Fruit fly (Drosophila melanogaster) whole organism, embryonic: ENCODE measurements around the gene VhaSFD.
A peak's percentile ranks its signal among the peaks of the same experiment; 100 is the strongest.

ENCODE experiments used
- CG11398 ChIP-seq: fragments of 200-800 bp; sonication (Bioruptor generic); optimal IDR thresholded peaks from 2 replicates; lab custom pipeline; 2016; ENCODE audit warnings: missing biosample characterization, missing genetic modification characterization
- CG12104 ChIP-seq: fragments of 200-800 bp; sonication (Bioruptor generic); optimal IDR thresholded peaks from 3 replicates; lab custom pipeline; 2016; ENCODE audit warnings: missing biosample characterization, missing genetic modification characterization
- CG13287 ChIP-seq: fragments of 200-800 bp; sonication (Bioruptor generic); IDR thresholded peaks from 2 replicates; pipeline ENCODE4 v1.3.6; 2022; ENCODE audit warnings: missing biosample characterization, missing genetic modification characterization; ENCODE audit not compliant: partially characterized antibody
- CG13894 ChIP-seq: fragments of 200-800 bp; sonication (Bioruptor generic); optimal IDR thresholded peaks from 3 replicates; lab custom pipeline; 2018; ENCODE audit warnings: missing biosample characterization, mild to moderate bottlenecking, missing genetic modification characterization, moderate library complexity
- CG14441 ChIP-seq: fragments of 200-800 bp; sonication (Bioruptor generic); IDR thresholded peaks from 2 replicates; pipeline ENCODE4 v1.3.6; 2022; ENCODE audit warnings: missing biosample characterization, missing genetic modification characterization
- CG14965 ChIP-seq: fragments of 200-800 bp; sonication (Bioruptor generic); optimal IDR thresholded peaks from 2 replicates; lab custom pipeline; 2016; ENCODE audit warnings: missing biosample characterization, missing genetic modification characterization, borderline replicate concordance
- CG16813 ChIP-seq: fragments of 200-800 bp; sonication (Bioruptor generic); IDR thresholded peaks from 3 replicates; pipeline ENCODE4 v1.3.6; 2022; ENCODE audit warnings: missing biosample characterization, missing genetic modification characterization; ENCODE audit not compliant: partially characterized antibody
- CG17359 ChIP-seq: fragments of 200-800 bp; sonication (Bioruptor generic); optimal IDR thresholded peaks from 3 replicates; lab custom pipeline; 2018; ENCODE audit warnings: missing biosample characterization, mild to moderate bottlenecking, missing genetic modification characterization, moderate library complexity
- CG17568 ChIP-seq: fragments of 200-800 bp; sonication (Bioruptor generic); optimal IDR thresholded peaks from 2 replicates; lab custom pipeline; 2018; ENCODE audit warnings: missing biosample characterization, mild to moderate bottlenecking, missing genetic modification characterization, moderate library complexity
- CG2199 ChIP-seq: fragments of 200-800 bp; sonication (Bioruptor generic); IDR thresholded peaks from 3 replicates; pipeline ENCODE4 v1.3.6; 2022; ENCODE audit warnings: missing biosample characterization, missing genetic modification characterization
- CG2678 ChIP-seq: fragments of 200-800 bp; sonication (Bioruptor generic); optimal IDR thresholded peaks from 3 replicates; lab custom pipeline; 2019; ENCODE audit warnings: missing biosample characterization, mild to moderate bottlenecking, missing genetic modification characterization, moderate library complexity
- CG30431 ChIP-seq: fragments of 200-800 bp; sonication (Bioruptor generic); optimal IDR thresholded peaks from 2 replicates; lab custom pipeline; 2017; ENCODE audit warnings: missing biosample characterization, missing genetic modification characterization
- CG32772 ChIP-seq: fragments of 200-800 bp; sonication (Bioruptor generic); IDR thresholded peaks from 2 replicates; pipeline ENCODE4 v1.3.6; 2022; ENCODE audit warnings: missing biosample characterization, missing genetic modification characterization
- CG33557 ChIP-seq: fragments of 200-800 bp; sonication (Bioruptor generic); optimal IDR thresholded peaks from 2 replicates; lab custom pipeline; 2019; ENCODE audit warnings: missing biosample characterization, mild to moderate bottlenecking, missing genetic modification characterization, moderate library complexity
- CG4730 ChIP-seq: fragments of 200-800 bp; sonication (Bioruptor generic); IDR thresholded peaks from 2 replicates; pipeline ENCODE4 v1.3.6; 2022; ENCODE audit warnings: missing biosample characterization, missing genetic modification characterization
- CG6683 ChIP-seq: fragments of 200-800 bp; sonication (Bioruptor generic); optimal IDR thresholded peaks from 2 replicates; lab custom pipeline; 2017; ENCODE audit warnings: missing biosample characterization, mild to moderate bottlenecking, missing genetic modification characterization, missing genetic modification reagents
- CG7987 ChIP-seq: fragments of 200-800 bp; sonication (Bioruptor generic); optimal IDR thresholded peaks from 2 replicates; lab custom pipeline; 2018; ENCODE audit warnings: missing biosample characterization, mild to moderate bottlenecking, missing genetic modification characterization, moderate library complexity
- CG8089 ChIP-seq: fragments of 200-800 bp; sonication (Bioruptor generic); optimal IDR thresholded peaks from 3 replicates; lab custom pipeline; 2016; ENCODE audit warnings: missing biosample characterization, missing genetic modification characterization
- CG8478 ChIP-seq: fragments of >200 bp; optimal IDR thresholded peaks from 2 replicates; lab custom pipeline; 2018
- Camta ChIP-seq: fragments of 200-800 bp; sonication (Bioruptor generic); optimal IDR thresholded peaks from 2 replicates; lab custom pipeline; 2016; ENCODE audit warnings: missing biosample characterization, missing genetic modification characterization
- CkIIα-i1 ChIP-seq: fragments of 200-800 bp; sonication (Bioruptor generic); IDR thresholded peaks from 2 replicates; pipeline ENCODE4 v1.3.6; 2022; ENCODE audit warnings: missing biosample characterization, missing genetic modification characterization
- D19A ChIP-seq: fragments of 200-800 bp; optimal IDR thresholded peaks from 3 replicates; lab custom pipeline; 2019; ENCODE audit warnings: missing biosample characterization, mild to moderate bottlenecking, missing genetic modification characterization, moderate library complexity
- Dip3 ChIP-seq: fragments of 200-800 bp; sonication (Bioruptor generic); optimal IDR thresholded peaks from 3 replicates; lab custom pipeline; 2016; ENCODE audit warnings: missing biosample characterization, missing genetic modification characterization
- E2f2 ChIP-seq: fragments of 200-800 bp; sonication (Bioruptor generic); IDR thresholded peaks from 2 replicates; pipeline ENCODE4 v1.3.6; 2022; ENCODE audit warnings: missing biosample characterization, missing genetic modification characterization
- GATAe ChIP-seq: fragments of 200-800 bp; sonication (Bioruptor generic); conservative IDR thresholded peaks from 2 replicates; pipeline ENCODE4 v1.3.6; 2022; ENCODE audit warnings: missing biosample characterization, missing genetic modification characterization
- Kr ChIP-seq: fragments of 200-800 bp; sonication (Bioruptor generic); optimal IDR thresholded peaks from 2 replicates; lab custom pipeline; 2017; ENCODE audit warnings: missing biosample characterization, mild to moderate bottlenecking, missing genetic modification characterization
- Lhr ChIP-seq: fragments of 200-800 bp; sonication (Bioruptor generic); optimal IDR thresholded peaks from 3 replicates; lab custom pipeline; 2017; ENCODE audit warnings: mild to moderate bottlenecking, missing biosample characterization, missing genetic modification reagents, missing genetic modification characterization
- Lpt ChIP-seq: fragments of >200 bp; optimal IDR thresholded peaks from 2 replicates; lab custom pipeline; 2018; ENCODE audit warnings: missing biosample characterization, missing genetic modification characterization
- NC2α ChIP-seq: fragments of 200-800 bp; sonication (Bioruptor generic); optimal IDR thresholded peaks from 2 replicates; lab custom pipeline; 2016; ENCODE audit warnings: missing biosample characterization, missing genetic modification characterization
- Nf-YB ChIP-seq: fragments of 200-800 bp; sonication (Bioruptor generic); optimal IDR thresholded peaks from 3 replicates; lab custom pipeline; 2019; ENCODE audit warnings: missing biosample characterization, mild to moderate bottlenecking, missing genetic modification characterization, moderate library complexity
- Opbp ChIP-seq: fragments of 200-800 bp; sonication (Bioruptor generic); IDR thresholded peaks from 3 replicates; pipeline ENCODE4 v1.3.6; 2022; ENCODE audit warnings: missing biosample characterization, missing genetic modification characterization; ENCODE audit not compliant: partially characterized antibody
- Ptx1 ChIP-seq: fragments of 200-800 bp; sonication (Bioruptor generic); IDR thresholded peaks from 2 replicates; pipeline ENCODE4 v1.3.6; 2022; ENCODE audit warnings: missing biosample characterization, missing genetic modification characterization
- Six4 ChIP-seq: fragments of 200-800 bp; sonication (Bioruptor generic); optimal IDR thresholded peaks from 2 replicates; lab custom pipeline; 2016; ENCODE audit warnings: missing biosample characterization, missing genetic modification characterization
- cg ChIP-seq: fragments of 200-800 bp; sonication (Bioruptor generic); optimal IDR thresholded peaks from 3 replicates; lab custom pipeline; 2019; ENCODE audit warnings: missing biosample characterization, mild to moderate bottlenecking, missing genetic modification characterization, moderate library complexity
- croc ChIP-seq: fragments of 200-800 bp; sonication (Bioruptor generic); conservative IDR thresholded peaks from 3 replicates; pipeline ENCODE4 v1.3.6; 2022; ENCODE audit warnings: missing biosample characterization, missing genetic modification characterization
- gce ChIP-seq: fragments of 200-800 bp; sonication (Bioruptor generic); IDR thresholded peaks from 3 replicates; pipeline ENCODE4 v1.3.6; 2022; ENCODE audit warnings: missing biosample characterization, missing genetic modification characterization
- gem ChIP-seq: fragments of 200-800 bp; sonication (Bioruptor generic); optimal IDR thresholded peaks from 2 replicates; lab custom pipeline; 2019; ENCODE audit warnings: missing biosample characterization, mild to moderate bottlenecking, missing genetic modification characterization, moderate library complexity
- gfzf ChIP-seq: fragments of 200-800 bp; sonication (Bioruptor generic); optimal IDR thresholded peaks from 2 replicates; lab custom pipeline; 2016; ENCODE audit warnings: missing biosample characterization, mild to moderate bottlenecking, missing genetic modification characterization, moderate library complexity
- jigr1 ChIP-seq: fragments of 200-800 bp; sonication (Bioruptor generic); IDR thresholded peaks from 3 replicates; pipeline ENCODE4 v1.3.6; 2022; ENCODE audit warnings: missing biosample characterization, missing genetic modification characterization
- nerfin-2 ChIP-seq: fragments of 200-800 bp; sonication (Bioruptor generic); IDR thresholded peaks from 2 replicates; pipeline ENCODE4 v1.3.6; 2022; ENCODE audit warnings: missing biosample characterization, missing genetic modification characterization; ENCODE audit not compliant: partially characterized antibody
- odd ChIP-seq: fragments of 200-800 bp; sonication (Bioruptor generic); optimal IDR thresholded peaks from 2 replicates; lab custom pipeline; 2017; ENCODE audit warnings: missing biosample characterization, mild to moderate bottlenecking, missing genetic modification characterization
- phol ChIP-seq: fragments of 200-800 bp; sonication (Bioruptor generic); optimal IDR thresholded peaks from 3 replicates; lab custom pipeline; 2018; ENCODE audit warnings: missing biosample characterization, mild to moderate bottlenecking, missing genetic modification characterization, moderate library complexity
- pros ChIP-seq: fragments of 200-800 bp; sonication (Bioruptor generic); optimal IDR thresholded peaks from 3 replicates; lab custom pipeline; 2019; ENCODE audit warnings: missing biosample characterization, mild to moderate bottlenecking, missing genetic modification characterization, moderate library complexity
- shn ChIP-seq: fragments of 200-800 bp; sonication (Bioruptor generic); optimal IDR thresholded peaks from 3 replicates; lab custom pipeline; 2016; ENCODE audit warnings: missing biosample characterization, missing genetic modification characterization
- sima ChIP-seq: fragments of 200-800 bp; sonication (Bioruptor generic); optimal IDR thresholded peaks from 2 replicates; lab custom pipeline; 2016; ENCODE audit warnings: missing biosample characterization, missing genetic modification characterization
- ssp ChIP-seq: fragments of 200-800 bp; sonication (Bioruptor generic); IDR thresholded peaks from 2 replicates; pipeline ENCODE4 v1.3.6; 2022; ENCODE audit warnings: missing biosample characterization, missing genetic modification characterization
- tna ChIP-seq: fragments of 200-800 bp; sonication (Bioruptor generic); IDR thresholded peaks from 2 replicates; pipeline ENCODE4 v1.3.6; 2022; ENCODE audit warnings: missing biosample characterization, missing genetic modification characterization; ENCODE audit not compliant: partially characterized antibody
- vvl ChIP-seq: fragments of 200-800 bp; sonication (Bioruptor generic); IDR thresholded peaks from 2 replicates; pipeline ENCODE4 v1.3.6; 2022; ENCODE audit warnings: missing biosample characterization, missing genetic modification characterization
- z ChIP-seq: fragments of 200-800 bp; sonication (Bioruptor generic); IDR thresholded peaks from 3 replicates; pipeline ENCODE4 v1.3.6; 2022; ENCODE audit warnings: missing biosample characterization, missing genetic modification characterization

The VhaSFD gene

DNA sequence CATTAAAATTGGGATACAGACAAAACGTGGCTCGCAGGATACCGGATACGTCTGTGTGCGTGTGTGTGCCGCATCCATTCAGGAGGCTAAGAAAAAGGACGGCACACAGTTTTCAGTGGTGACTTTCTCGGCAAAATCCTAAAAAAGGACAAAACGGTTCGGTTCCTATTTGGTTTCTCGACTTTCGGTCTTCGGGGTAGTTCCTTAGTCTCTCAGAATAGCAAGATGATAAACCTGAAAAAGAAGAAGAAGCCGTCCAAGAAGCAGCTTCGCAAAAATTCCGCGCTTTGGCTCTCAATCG, 42.1 kb downstream of the VhaSFD start:
- TF ChIP-seq CG2199 (0 out of 3 replicates have a peak, but pooled peaks have one; percentile 1), Lhr (GFP tag; lab: Kevin White, UChicago) (no peak), CG16813 (GFP tag; lab: Robert Waterston, UW) (no peak), vvl (no peak), Opbp (GFP tag; lab: Robert Waterston, UW) (0 out of 3 replicates have a peak, but pooled peaks have one; percentile 23), CG33557 (no peak), gfzf (GFP tag; lab: Kevin White, UChicago) (peak; percentile 27), pros (GFP tag; lab: Kevin White, UChicago) (peak; percentile 52), CG14965 (GFP tag; lab: Kevin White, UChicago) (no peak), CG13894 (peak; percentile 80), Ptx1 (no peak), cg (peak; percentile 34), Camta (GFP tag; lab: Kevin White, UChicago) (no peak), nerfin-2 (GFP tag; lab: Robert Waterston, UW) (no peak)
- TF ChIP-seq, all 482 proteins: peak for 6

- TF ChIP-seq CG17359, result peak; percentile 33
- no peak for TF ChIP-seq CG14441 (GFP tag; lab: Robert Waterston, UW)
- peak; percentile 60 for TF ChIP-seq Nf-YB
- TF ChIP-seq Kr (GFP tag; lab: Kevin White, UChicago), result no peak
- no peak for TF ChIP-seq CG8478
- TF ChIP-seq GATAe (GFP tag; lab: Robert Waterston, UW), result no peak
- TF ChIP-seq shn (GFP tag; lab: Kevin White, UChicago), result no peak
- TF ChIP-seq CG4730 (GFP tag; lab: Robert Waterston, UW), result no peak
- 0 out of 3 replicates have a peak, but pooled peaks have one; percentile 16 for TF ChIP-seq croc (GFP tag; lab: Robert Waterston, UW)
- no peak for TF ChIP-seq jigr1 (GFP tag; lab: Robert Waterston, UW)
- TF ChIP-seq sima (GFP tag; lab: Kevin White, UChicago), result no peak
- TF ChIP-seq CG8089 (GFP tag; lab: Kevin White, UChicago), result no peak
- no peak for TF ChIP-seq CG30431
- no peak for TF ChIP-seq CG11398 (GFP tag; lab: Kevin White, UChicago)
- no peak; the same call in 1 of the 2 replicates for TF ChIP-seq ssp
- TF ChIP-seq D19A (tag; lab: Kevin White, UChicago), result peak; percentile 63
- TF ChIP-seq Six4 (GFP tag; lab: Kevin White, UChicago), result peak; percentile 33
- no peak; the same call in 1 of the 2 replicates for TF ChIP-seq CG13287 (GFP tag; lab: Robert Waterston, UW)
- TF ChIP-seq Lpt (GFP tag; lab: Kevin White, UChicago), result no peak
- TF ChIP-seq CG32772, result 0 out of 2 replicates have a peak, but pooled peaks have one; percentile 4
- TF ChIP-seq gce (GFP tag; lab: Robert Waterston, UW), result no peak
- TF ChIP-seq NC2α (GFP tag; lab: Kevin White, UChicago), result no peak
- peak; percentile 12 for TF ChIP-seq CG12104 (GFP tag; lab: Kevin White, UChicago)
- peak; percentile 57 for TF ChIP-seq odd
- TF ChIP-seq gem (tag; lab: Kevin White, UChicago), result peak; percentile 87
- peak; percentile 89 for TF ChIP-seq CG2678 (tag; lab: Kevin White, UChicago)
- TF ChIP-seq CG2199, result peak; percentile 66; the same call in 2 of the 3 replicates
- TF ChIP-seq z, result no peak
- no peak for TF ChIP-seq tna (GFP tag; lab: Robert Waterston, UW)
- TF ChIP-seq CG6683 (GFP tag; lab: Kevin White, UChicago), result peak; percentile 46
- TF ChIP-seq CkIIα-i1 (GFP tag; lab: Robert Waterston, UW), result no peak
- TF ChIP-seq E2f2, result no peak; the same call in 1 of the 2 replicates
- TF ChIP-seq CG17568, result no peak
- TF ChIP-seq phol (tag; lab: Kevin White, UChicago), result peak; percentile 80
- TF ChIP-seq Dip3 (GFP tag; lab: Kevin White, UChicago), result no peak
- no peak for TF ChIP-seq CG7987 (GFP tag; lab: Kevin White, UChicago)
Observed at dm6 chr2L:16684908-16685611, 42.6 kb downstream of the VhaSFD start.
